Fruit fly (Drosophila melanogaster) whole organism, wandering third instar larva: ENCODE data around the gene CG12746.

Source experiments
- Abd-B ChIP-seq: fragments of >200 bp; optimal IDR thresholded peaks from 2 replicates; lab custom pipeline; 2017; ENCODE audit warnings: missing biosample characterization, missing genetic modification characterization
- N ChIP-seq: fragments of >200 bp; optimal IDR thresholded peaks from 2 replicates; lab custom pipeline; 2018; ENCODE audit warnings: missing biosample characterization, missing external identifiers, missing genetic modification characterization
- dmrt93B ChIP-seq: fragments of 200-800 bp; sonication (Bioruptor generic); optimal IDR thresholded peaks from 2 replicates; lab custom pipeline; 2018; ENCODE audit warnings: missing biosample characterization, mild to moderate bottlenecking, missing genetic modification characterization
- h ChIP-seq: fragments of 200-800 bp; sonication (Bioruptor generic); optimal IDR thresholded peaks from 3 replicates; lab custom pipeline; 2016; ENCODE audit warnings: missing biosample characterization, mild to moderate bottlenecking, missing genetic modification characterization
- jim ChIP-seq: fragments of 175-275, 200-325 bp; sonication (Bioruptor generic); optimal IDR thresholded peaks from 2 replicates; lab custom pipeline; 2016; ENCODE audit warnings: missing biosample characterization, mild to moderate bottlenecking, missing genetic modification characterization
- usp ChIP-seq: fragments of >200 bp; optimal IDR thresholded peaks from 2 replicates; lab custom pipeline; 2017; ENCODE audit warnings: missing biosample characterization, missing genetic modification characterization

DNA sequence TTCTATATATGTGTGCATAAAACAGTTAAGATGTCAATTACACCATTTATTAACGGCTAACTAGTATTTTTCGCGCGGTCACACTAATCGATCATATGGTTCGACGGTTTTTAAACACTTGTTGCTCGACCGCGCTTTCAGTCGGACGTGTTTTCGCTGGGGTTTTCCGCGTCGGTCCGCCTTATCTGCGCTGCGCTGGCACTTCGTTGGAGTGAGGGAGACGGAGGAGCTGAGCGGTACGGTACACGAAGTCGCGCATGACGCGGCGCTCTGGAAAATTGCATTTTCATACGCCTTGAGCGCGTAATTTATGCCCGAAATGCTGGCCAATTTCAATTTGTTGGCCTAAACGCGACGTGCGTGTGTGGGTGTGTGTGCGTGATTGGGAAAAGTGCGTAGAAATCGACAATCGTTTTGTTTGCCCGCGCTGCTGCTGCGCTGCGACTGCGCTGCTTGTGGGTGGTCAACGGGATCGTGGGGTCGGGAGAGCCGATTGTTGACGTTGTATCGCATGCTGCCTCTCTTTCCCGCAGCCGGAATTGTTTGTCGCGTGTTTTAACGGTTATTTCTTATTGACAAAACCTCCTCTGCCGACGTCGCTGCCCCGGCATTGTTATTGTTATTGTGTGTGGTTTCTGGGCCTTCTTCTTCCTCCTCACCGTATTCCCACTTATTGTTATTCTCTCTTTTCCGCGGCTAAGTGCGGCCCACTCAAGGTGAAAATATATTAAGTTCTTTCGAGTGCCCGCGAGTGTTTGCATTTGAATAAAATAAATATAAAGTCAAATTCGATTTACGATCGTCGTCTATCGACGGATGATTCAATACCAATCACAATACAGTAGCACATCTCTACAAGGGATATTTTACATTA lies 47.4 kb upstream of the CG12746 start, which contains the start of gene Itpr:
- TF ChIP-seq Abd-B (GFP tag; lab: Kevin White, UChicago), result no peak
- no peak for TF ChIP-seq jim
- no peak for TF ChIP-seq usp (GFP tag; lab: Kevin White, UChicago)
- peak; percentile 82 for TF ChIP-seq h (GFP tag; lab: Kevin White, UChicago)
- TF ChIP-seq dmrt93B, result no peak
- TF ChIP-seq N (GFP tag; lab: Kevin White, UChicago), result no peak
